Worm (Caenorhabditis elegans) whole organism, L3 larva: ENCODE measurements around the gene F18E3.11.

ENCODE experiments used
- elt-3 ChIP-seq, 3 experiments: fragments of 150-350 bp in 1 of 3; sonication (generic microtip) in 2 of 3; optimal IDR thresholded peaks; 2 replicates in 2 of 3; 4 replicates in 1 of 3; lab custom pipeline; 2014 to 2017; ENCODE audit warnings: missing biosample characterization in 3 of 3, missing genetic modification characterization in 3 of 3
- fkh-10 ChIP-seq: sonication (generic microtip); optimal IDR thresholded peaks from 2 replicates; lab custom pipeline; 2017; ENCODE audit warnings: missing biosample characterization, missing genetic modification reagents, missing genetic modification characterization
- nhr-28 ChIP-seq: fragments of 150-350 bp; optimal IDR thresholded peaks from 2 replicates; lab custom pipeline; 2014; ENCODE audit warnings: missing biosample characterization, missing genetic modification characterization
- pqm-1 ChIP-seq: fragments of 150-350 bp; optimal IDR thresholded peaks from 2 replicates; lab custom pipeline; 2017; ENCODE audit warnings: missing biosample characterization, missing genetic modification characterization, inconsistent platforms
- sea-2 ChIP-seq: fragments of 150-350 bp; sonication (generic microtip); optimal IDR thresholded peaks from 4 replicates; lab custom pipeline; 2014; ENCODE audit warnings: missing biosample characterization, missing genetic modification reagents, missing genetic modification characterization

- TF ChIP-seq pqm-1 (tag; lab: Kevin White, UChicago) (no peak), fkh-10 (GFP tag; lab: Kevin White, UChicago) (no peak), elt-3 (tag; optimal IDR thresholded peaks at IDR 0.05; lab: Kevin White, UChicago) (no peak), sea-2 (no peak), nhr-28 (no peak)
Measured at ce11 chrV:7416569-7416968, 3.3 kb downstream of the F18E3.11 start.
